Fruit fly (Drosophila melanogaster) whole organism, wandering third instar larva: ENCODE measurements around the gene CG43448.
A peak's percentile ranks its signal among the peaks of the same experiment; 100 is the strongest.

ENCODE experiments used
- Abd-B ChIP-seq: fragments of >200 bp; optimal IDR thresholded peaks from 2 replicates; lab custom pipeline; 2017; ENCODE audit warnings: missing biosample characterization, missing genetic modification characterization
- CG32264 ChIP-seq: fragments of 200-800 bp; sonication (Bioruptor generic); optimal IDR thresholded peaks from 2 replicates; lab custom pipeline; 2016; ENCODE audit warnings: missing biosample characterization, missing genetic modification characterization
- CG9705 ChIP-seq: fragments of 200-800 bp; sonication (Bioruptor generic); optimal IDR thresholded peaks from 2 replicates; lab custom pipeline; 2018; ENCODE audit warnings: missing biosample characterization, mild to moderate bottlenecking, missing genetic modification characterization
- CrebA ChIP-seq: fragments of 200-800 bp; sonication (Bioruptor generic); optimal IDR thresholded peaks from 2 replicates; lab custom pipeline; 2016; ENCODE audit warnings: missing biosample characterization, mild to moderate bottlenecking, missing genetic modification characterization, borderline replicate concordance
- Dfd ChIP-seq: fragments of >200 bp; optimal IDR thresholded peaks from 2 replicates; lab custom pipeline; 2017; ENCODE audit warnings: missing biosample characterization, missing genetic modification characterization
- Dif ChIP-seq: fragments of 200-275, 200-300 bp; sonication (Bioruptor generic); optimal IDR thresholded peaks from 2 replicates; lab custom pipeline; 2018; ENCODE audit warnings: missing biosample characterization, missing genetic modification characterization; ENCODE audit not compliant: partially characterized antibody
- GATAd ChIP-seq: sonication (Bioruptor generic); optimal IDR thresholded peaks from 2 replicates; lab custom pipeline; 2016; ENCODE audit warnings: missing biosample characterization, missing genetic modification characterization
- HLH106 ChIP-seq: fragments of 200-800 bp; optimal IDR thresholded peaks from 3 replicates; lab custom pipeline; 2019; ENCODE audit warnings: missing biosample characterization, mild to moderate bottlenecking, missing genetic modification characterization, moderate library complexity
- Hnf4 ChIP-seq: fragments of 200-800 bp; sonication (Bioruptor generic); optimal IDR thresholded peaks from 2 replicates; lab custom pipeline; 2016; ENCODE audit warnings: missing biosample characterization, mild to moderate bottlenecking, missing genetic modification characterization
- Hr78 ChIP-seq: fragments of >200 bp; optimal IDR thresholded peaks from 2 replicates; lab custom pipeline; 2017; ENCODE audit warnings: missing biosample characterization, missing genetic modification characterization
- Hr83 ChIP-seq: fragments of 200-300 bp; sonication (Bioruptor generic); optimal IDR thresholded peaks from 2 replicates; lab custom pipeline; 2016; ENCODE audit warnings: missing biosample characterization, mild to moderate bottlenecking, missing genetic modification characterization, moderate library complexity; ENCODE audit not compliant: poor library complexity, severe bottlenecking
- Jra ChIP-seq: sonication (Bioruptor generic); optimal IDR thresholded peaks from 2 replicates; lab custom pipeline; 2016; ENCODE audit warnings: missing biosample characterization, missing genetic modification characterization
- Mio ChIP-seq: sonication (Bioruptor generic); optimal IDR thresholded peaks from 2 replicates; lab custom pipeline; 2016; ENCODE audit warnings: missing biosample characterization, missing genetic modification characterization
- Myc ChIP-seq: fragments of >200 bp; optimal IDR thresholded peaks from 2 replicates; lab custom pipeline; 2017
- N ChIP-seq: fragments of >200 bp; optimal IDR thresholded peaks from 2 replicates; lab custom pipeline; 2018; ENCODE audit warnings: missing biosample characterization, missing external identifiers, missing genetic modification characterization
- OdsH ChIP-seq: fragments of 200-800 bp; sonication (Bioruptor generic); optimal IDR thresholded peaks from 2 replicates; lab custom pipeline; 2016; ENCODE audit warnings: missing biosample characterization, mild to moderate bottlenecking, missing genetic modification characterization
- Rel ChIP-seq, 2 experiments: fragments of 200-800 bp; sonication (Bioruptor generic) in 1 of 2; optimal IDR thresholded peaks; 2 replicates in 1 of 2; 3 replicates in 1 of 2; lab custom pipeline; 2016 to 2019; ENCODE audit warnings: mild to moderate bottlenecking in 2 of 2, missing biosample characterization in 2 of 2, missing genetic modification characterization in 2 of 2, moderate library complexity in 1 of 2
- Sp1 ChIP-seq: fragments of 200-800 bp; sonication (Bioruptor generic); optimal IDR thresholded peaks from 3 replicates; lab custom pipeline; 2019; ENCODE audit warnings: missing biosample characterization, mild to moderate bottlenecking, missing genetic modification characterization, moderate library complexity
- Vsx2 ChIP-seq: fragments of 200-300, 225-300 bp; sonication (Bioruptor generic); optimal IDR thresholded peaks from 2 replicates; lab custom pipeline; 2018; ENCODE audit warnings: missing biosample characterization, missing genetic modification characterization; ENCODE audit not compliant: partially characterized antibody
- br ChIP-seq: fragments of 200-800 bp; sonication (Bioruptor generic); optimal IDR thresholded peaks from 2 replicates; lab custom pipeline; 2016; ENCODE audit warnings: missing biosample characterization, missing genetic modification characterization
- brk ChIP-seq: fragments of 200-800 bp; sonication (Bioruptor generic); optimal IDR thresholded peaks from 2 replicates; lab custom pipeline; 2016; ENCODE audit warnings: missing biosample characterization, mild to moderate bottlenecking, missing genetic modification characterization
- dl ChIP-seq, 2 experiments: fragments of 175-275, 200-275 bp in 1 of 2; fragments of 200-275 bp in 1 of 2; sonication (Bioruptor generic); optimal IDR thresholded peaks; lab custom pipeline; 2018; ENCODE audit warnings: mild to moderate bottlenecking in 2 of 2, missing biosample characterization in 2 of 2, missing genetic modification characterization in 2 of 2, moderate library complexity in 2 of 2; ENCODE audit not compliant: partially characterized antibody in 2 of 2, insufficient read depth in 1 of 2
- dmrt93B ChIP-seq: fragments of 200-800 bp; sonication (Bioruptor generic); optimal IDR thresholded peaks from 2 replicates; lab custom pipeline; 2018; ENCODE audit warnings: missing biosample characterization, mild to moderate bottlenecking, missing genetic modification characterization
- dsf ChIP-seq: sonication (Bioruptor generic); optimal IDR thresholded peaks from 2 replicates; lab custom pipeline; 2016; ENCODE audit warnings: missing biosample characterization, missing genetic modification characterization, borderline replicate concordance
- ey ChIP-seq: fragments of 200-800 bp; sonication (Bioruptor generic); optimal IDR thresholded peaks from 2 replicates; lab custom pipeline; 2016; ENCODE audit warnings: missing biosample characterization, missing genetic modification characterization
- foxo ChIP-seq, 2 experiments: fragments of 200-800 bp; sonication (Bioruptor generic); optimal IDR thresholded peaks; 2 replicates in 1 of 2; 3 replicates in 1 of 2; lab custom pipeline; 2016 to 2017; ENCODE audit warnings: missing biosample characterization in 2 of 2, missing genetic modification characterization in 2 of 2
- fru ChIP-seq: fragments of 200-800 bp; sonication (Bioruptor generic); optimal IDR thresholded peaks from 3 replicates; lab custom pipeline; 2016; ENCODE audit warnings: missing biosample characterization, mild to moderate bottlenecking, missing genetic modification characterization
- h ChIP-seq: fragments of 200-800 bp; sonication (Bioruptor generic); optimal IDR thresholded peaks from 3 replicates; lab custom pipeline; 2016; ENCODE audit warnings: missing biosample characterization, mild to moderate bottlenecking, missing genetic modification characterization
- jim ChIP-seq: fragments of 175-275, 200-325 bp; sonication (Bioruptor generic); optimal IDR thresholded peaks from 2 replicates; lab custom pipeline; 2016; ENCODE audit warnings: missing biosample characterization, mild to moderate bottlenecking, missing genetic modification characterization
- lola ChIP-seq: fragments of >200 bp; optimal IDR thresholded peaks from 2 replicates; lab custom pipeline; 2017; ENCODE audit warnings: missing biosample characterization, missing genetic modification characterization
- pan ChIP-seq: fragments of >200 bp; optimal IDR thresholded peaks from 2 replicates; lab custom pipeline; 2017
- psq ChIP-seq: fragments of 200-800 bp; sonication (Bioruptor generic); optimal IDR thresholded peaks from 3 replicates; lab custom pipeline; 2017; ENCODE audit warnings: missing biosample characterization, mild to moderate bottlenecking, missing genetic modification characterization, moderate library complexity
- rgr ChIP-seq: fragments of 200-800 bp; sonication (Bioruptor generic); optimal IDR thresholded peaks from 3 replicates; lab custom pipeline; 2016; ENCODE audit warnings: missing biosample characterization, mild to moderate bottlenecking, missing genetic modification characterization
- sage ChIP-seq: fragments of 200-800 bp; sonication (Bioruptor generic); optimal IDR thresholded peaks from 2 replicates; lab custom pipeline; 2016; ENCODE audit warnings: missing biosample characterization, mild to moderate bottlenecking, missing genetic modification characterization
- sv ChIP-seq: fragments of 200-800 bp; sonication (Bioruptor generic); optimal IDR thresholded peaks from 3 replicates; lab custom pipeline; 2016; ENCODE audit warnings: missing biosample characterization, missing genetic modification characterization
- tai ChIP-seq: sonication (Bioruptor generic); optimal IDR thresholded peaks from 2 replicates; lab custom pipeline; 2016; ENCODE audit warnings: missing biosample characterization, missing genetic modification characterization
- usp ChIP-seq: fragments of >200 bp; optimal IDR thresholded peaks from 2 replicates; lab custom pipeline; 2017; ENCODE audit warnings: missing biosample characterization, missing genetic modification characterization
- woc ChIP-seq: sonication (Bioruptor generic); optimal IDR thresholded peaks from 2 replicates; lab custom pipeline; 2016; ENCODE audit warnings: missing biosample characterization, mild to moderate bottlenecking, missing genetic modification characterization

Gene CG43448

DNA sequence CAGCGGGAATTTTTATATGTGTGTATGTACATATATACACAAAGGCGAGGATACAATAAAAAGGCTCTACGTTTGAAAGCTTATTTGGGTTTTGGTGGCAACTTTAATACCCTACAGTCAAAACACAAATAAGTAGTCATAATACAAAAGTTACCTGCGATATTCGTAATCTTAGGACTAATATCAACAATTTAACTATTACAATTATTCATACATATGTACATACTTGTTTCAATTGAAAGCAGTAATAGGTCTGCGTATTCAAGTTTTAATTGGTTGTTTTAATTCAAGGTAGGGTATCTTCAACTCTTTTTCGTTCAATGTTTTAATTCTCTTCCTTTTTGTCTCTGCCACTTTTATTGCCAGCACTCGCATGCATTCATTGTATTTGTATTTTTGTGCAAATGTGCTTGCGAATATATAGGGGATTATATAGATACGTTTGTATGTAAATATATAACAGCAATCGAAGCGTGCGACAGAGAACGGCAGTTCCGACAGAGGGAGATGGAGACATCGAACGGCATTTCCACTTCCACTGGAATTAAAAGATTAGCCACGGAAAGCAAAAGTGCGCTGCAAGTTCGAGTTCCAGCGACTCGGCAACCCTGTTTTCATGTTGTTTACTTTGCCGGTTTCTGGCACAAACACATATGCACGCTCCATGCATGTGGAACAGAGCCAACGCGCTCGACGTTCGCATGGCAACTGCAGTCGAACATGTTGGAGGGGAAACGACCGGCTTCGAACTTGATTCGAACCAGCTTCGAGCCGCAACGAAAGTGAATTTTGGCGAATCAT lies 39.1 kb upstream of the CG43448 start:
- TF ChIP-seq sv (GFP tag; lab: Kevin White, UChicago) (peak; percentile 27), Abd-B (GFP tag; lab: Kevin White, UChicago) (no peak), HLH106 (tag; lab: Kevin White, UChicago) (peak; percentile 94), CrebA (GFP tag; lab: Kevin White, UChicago) (peak; percentile 54), Dif (GFP tag; lab: Kevin White, UChicago) (no peak), psq (GFP tag; lab: Kevin White, UChicago) (peak; percentile 95), usp (GFP tag; lab: Kevin White, UChicago) (no peak), rgr (GFP tag; lab: Kevin White, UChicago) (peak; percentile 84), jim (GFP tag; lab: Kevin White, UChicago) (no peak), dsf (no peak), dmrt93B (peak; percentile 83), br (GFP tag; lab: Kevin White, UChicago) (peak; percentile 84), Hnf4 (GFP tag; lab: Kevin White, UChicago) (peak; percentile 55), foxo (GFP tag; optimal IDR thresholded peaks at IDR 0.05; lab: Kevin White, UChicago) (peak; percentile 47 to 89), tai (GFP tag; lab: Kevin White, UChicago) (peak; percentile 37), CG9705 (GFP tag; lab: Kevin White, UChicago) (peak; percentile 84), GATAd (GFP tag; lab: Kevin White, UChicago) (no peak), CG32264 (GFP tag; lab: Kevin White, UChicago) (peak; percentile 38), pan (no peak), Jra (GFP tag; lab: Kevin White, UChicago) (peak; percentile 29), woc (peak; percentile 94), h (GFP tag; lab: Kevin White, UChicago) (peak; percentile 92), Rel (GFP tag; optimal IDR thresholded peaks at IDR 0.05; lab: Kevin White, UChicago) (no peak), Rel (tag; optimal IDR thresholded peaks at IDR 0.05; lab: Kevin White, UChicago) (peak; percentile 67), brk (GFP tag; lab: Kevin White, UChicago) (peak; percentile 17), sage (GFP tag; lab: Kevin White, UChicago) (peak; percentile 70), Sp1 (GFP tag; lab: Kevin White, UChicago) (peak; percentile 94), Hr83 (GFP tag; lab: Kevin White, UChicago) (peak; percentile 65), Hr78 (no peak), Myc (lab: Kevin White, UChicago) (peak; percentile 2), OdsH (GFP tag; lab: Kevin White, UChicago) (peak; percentile 87), dl (GFP tag; optimal IDR thresholded peaks at IDR 0.05; lab: Kevin White, UChicago; ENCODE audit: insufficient read depth in 1 of 2, partially characterized antibody in 2 of 2) (no peak), Vsx2 (GFP tag; lab: Kevin White, UChicago) (peak; percentile 83), Mio (GFP tag; lab: Kevin White, UChicago) (peak; percentile 54), Dfd (peak; percentile 30), lola (GFP tag; lab: Kevin White, UChicago) (no peak), N (no peak), ey (GFP tag; lab: Kevin White, UChicago) (peak; percentile 85), fru (GFP tag; lab: Kevin White, UChicago) (peak; percentile 91)

DNA sequence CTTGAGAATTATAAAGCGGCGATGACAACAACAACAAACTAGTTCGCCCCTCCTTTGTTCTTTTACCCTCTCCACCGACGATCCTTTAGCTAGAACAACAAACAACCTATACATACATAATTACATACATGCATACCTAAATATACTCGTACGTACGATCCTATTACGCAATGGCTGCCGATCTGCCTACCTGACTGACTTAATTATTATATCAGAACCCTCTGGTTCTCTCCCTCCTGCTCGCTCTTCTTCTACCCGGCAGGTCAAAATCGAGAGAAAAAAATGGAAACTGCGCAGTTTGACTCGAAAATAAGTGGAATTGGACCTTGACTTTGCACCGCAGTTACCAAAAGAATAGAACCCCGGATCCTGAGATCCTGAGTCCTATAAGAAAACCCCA lies 38.4 kb upstream of the CG43448 start:
- TF ChIP-seq OdsH (GFP tag; lab: Kevin White, UChicago) (no peak), HLH106 (tag; lab: Kevin White, UChicago) (no peak), ey (GFP tag; lab: Kevin White, UChicago) (no peak), woc (no peak), usp (GFP tag; lab: Kevin White, UChicago) (no peak), CG9705 (GFP tag; lab: Kevin White, UChicago) (no peak), Myc (lab: Kevin White, UChicago) (no peak), Abd-B (GFP tag; lab: Kevin White, UChicago) (no peak), tai (GFP tag; lab: Kevin White, UChicago) (no peak), rgr (GFP tag; lab: Kevin White, UChicago) (no peak), Hr78 (no peak), Hnf4 (GFP tag; lab: Kevin White, UChicago) (no peak), Dfd (no peak)
